Worm (Caenorhabditis elegans) whole organism, L3 larva: ENCODE data around the gene R06B10.7.
A peak's percentile ranks its signal among the peaks of the same experiment; 100 is the strongest.

Source experiments
- R02D3.7 ChIP-seq: fragments of 150-350 bp; optimal IDR thresholded peaks from 2 replicates; lab custom pipeline; 2014; ENCODE audit warnings: missing biosample characterization, missing genetic modification characterization
- aly-2 ChIP-seq: fragments of 150-350 bp; optimal IDR thresholded peaks from 2 replicates; lab custom pipeline; 2014; ENCODE audit warnings: missing biosample characterization, missing genetic modification characterization
- ceh-28 ChIP-seq: fragments of 150-350 bp; optimal IDR thresholded peaks from 2 replicates; lab custom pipeline; 2014; ENCODE audit warnings: missing biosample characterization, missing genetic modification reagents, missing genetic modification characterization
- ceh-9 ChIP-seq: sonication (generic microtip); optimal IDR thresholded peaks from 2 replicates; lab custom pipeline; 2018; ENCODE audit warnings: missing biosample characterization, missing genetic modification characterization
- daf-12 ChIP-seq: fragments of 150-350 bp; optimal IDR thresholded peaks from 2 replicates; lab custom pipeline; 2014; ENCODE audit warnings: missing biosample characterization, missing genetic modification reagents, missing genetic modification characterization
- egl-27 ChIP-seq: sonication (generic microtip); optimal IDR thresholded peaks from 4 replicates; lab custom pipeline; 2017; ENCODE audit warnings: missing biosample characterization, missing genetic modification reagents, missing genetic modification characterization
- elt-1 ChIP-seq: fragments of 150-350 bp; optimal IDR thresholded peaks from 2 replicates; lab custom pipeline; 2014; ENCODE audit warnings: missing biosample characterization, missing genetic modification characterization
- elt-2 ChIP-seq: sonication (generic microtip); optimal IDR thresholded peaks from 2 replicates; lab custom pipeline; 2016; ENCODE audit warnings: missing genetic modification reagents, mild to moderate bottlenecking, missing genetic modification characterization, missing compliant biosample characterization
- fkh-10 ChIP-seq: sonication (generic microtip); optimal IDR thresholded peaks from 2 replicates; lab custom pipeline; 2017; ENCODE audit warnings: missing biosample characterization, missing genetic modification reagents, missing genetic modification characterization
- fos-1 ChIP-seq: fragments of 150-350 bp; optimal IDR thresholded peaks from 2 replicates; lab custom pipeline; 2014; ENCODE audit warnings: missing biosample characterization, missing genetic modification characterization
- hmg-11 ChIP-seq: sonication (generic microtip); optimal IDR thresholded peaks from 2 replicates; lab custom pipeline; 2016; ENCODE audit warnings: missing genetic modification characterization, missing compliant biosample characterization
- jun-1 ChIP-seq: fragments of 150-350 bp; optimal IDR thresholded peaks from 2 replicates; lab custom pipeline; 2014; ENCODE audit warnings: missing biosample characterization, missing genetic modification reagents, missing genetic modification characterization
- lin-15B ChIP-seq: fragments of 150-350 bp; optimal IDR thresholded peaks from 2 replicates; lab custom pipeline; 2014; ENCODE audit warnings: missing biosample characterization, missing genetic modification characterization
- lin-39 ChIP-seq: fragments of 150-350 bp; optimal IDR thresholded peaks from 2 replicates; lab custom pipeline; 2018; ENCODE audit warnings: missing biosample characterization, missing genetic modification reagents, missing genetic modification characterization
- lsy-12 ChIP-seq: sonication (generic microtip); optimal IDR thresholded peaks from 2 replicates; lab custom pipeline; 2016; ENCODE audit warnings: mild to moderate bottlenecking, missing genetic modification characterization, missing compliant biosample characterization
- mml-1 ChIP-seq: fragments of 150-350 bp; sonication (generic microtip); optimal IDR thresholded peaks from 3 replicates; lab custom pipeline; 2014; ENCODE audit warnings: missing biosample characterization, missing genetic modification characterization
- nfya-1 ChIP-seq: sonication (generic microtip); optimal IDR thresholded peaks from 2 replicates; lab custom pipeline; 2017; ENCODE audit warnings: missing genetic modification characterization, mild to moderate bottlenecking, missing compliant biosample characterization, antibody characterized with exemption, moderate library complexity; ENCODE audit not compliant: insufficient read depth
- nhr-12 ChIP-seq: fragments of 150-350 bp; optimal IDR thresholded peaks from 2 replicates; lab custom pipeline; 2014; ENCODE audit warnings: missing biosample characterization, missing genetic modification characterization
- nhr-237 ChIP-seq: fragments of 150-350 bp; optimal IDR thresholded peaks from 2 replicates; lab custom pipeline; 2014; ENCODE audit warnings: missing biosample characterization, missing genetic modification characterization
- nhr-25 ChIP-seq: sonication (generic microtip); optimal IDR thresholded peaks from 2 replicates; lab custom pipeline; 2017; ENCODE audit warnings: missing biosample characterization, missing genetic modification characterization
- nhr-67 ChIP-seq: fragments of 150-350 bp; optimal IDR thresholded peaks from 2 replicates; lab custom pipeline; 2014; ENCODE audit warnings: missing biosample characterization, missing genetic modification characterization
- nhr-76 ChIP-seq: fragments of 150-350 bp; sonication (generic microtip); optimal IDR thresholded peaks from 5 replicates; lab custom pipeline; 2014; ENCODE audit warnings: missing biosample characterization, missing genetic modification characterization
- nhr-77 ChIP-seq: fragments of 150-350 bp; optimal IDR thresholded peaks from 2 replicates; lab custom pipeline; 2014; ENCODE audit warnings: missing biosample characterization, missing genetic modification characterization
- pha-4 ChIP-seq: fragments of 150-350 bp; optimal IDR thresholded peaks from 2 replicates; lab custom pipeline; 2014; ENCODE audit warnings: missing biosample characterization, missing genetic modification reagents, missing genetic modification characterization
- pqm-1 ChIP-seq: fragments of 150-350 bp; optimal IDR thresholded peaks from 2 replicates; lab custom pipeline; 2017; ENCODE audit warnings: missing biosample characterization, missing genetic modification characterization, inconsistent platforms
- snpc-4 ChIP-seq: fragments of 150-350 bp; optimal IDR thresholded peaks from 2 replicates; lab custom pipeline; 2014; ENCODE audit warnings: missing biosample characterization, missing genetic modification characterization
- tbx-2 ChIP-seq: sonication (generic microtip); optimal IDR thresholded peaks from 2 replicates; lab custom pipeline; 2016; ENCODE audit warnings: mild to moderate bottlenecking, missing genetic modification characterization, missing compliant biosample characterization
- unc-62 ChIP-seq: fragments of 150-350 bp; sonication (generic microtip); optimal IDR thresholded peaks from 4 replicates; lab custom pipeline; 2014; ENCODE audit warnings: missing biosample characterization, missing genetic modification reagents, missing genetic modification characterization
- zag-1 ChIP-seq: fragments of 150-350 bp; optimal IDR thresholded peaks from 2 replicates; lab custom pipeline; 2014; ENCODE audit warnings: missing biosample characterization, missing genetic modification characterization
- ztf-11 ChIP-seq: fragments of 150-350 bp; optimal IDR thresholded peaks from 2 replicates; lab custom pipeline; 2014; ENCODE audit warnings: missing biosample characterization, missing genetic modification characterization
- ztf-4 ChIP-seq: fragments of 150-350 bp; optimal IDR thresholded peaks from 2 replicates; lab custom pipeline; 2014; ENCODE audit warnings: missing biosample characterization, missing genetic modification characterization

Gene R06B10.7

ce11 chrIII:1002510-1002909, 1.3 kb upstream of the R06B10.7 start, which contains the start of gene clec-150:
TSS of gene clec-150 (plus strand) at chrIII:1002707.
- TF ChIP-seq pqm-1 (tag; lab: Kevin White, UChicago) (peak; percentile 96), fos-1 (tag; lab: Kevin White, UChicago) (no peak), pha-4 (tag; lab: Kevin White, UChicago) (peak; percentile 41), R02D3.7 (tag; lab: Kevin White, UChicago) (no peak), jun-1 (peak; percentile 44), mml-1 (no peak), daf-12 (tag; lab: Kevin White, UChicago) (no peak), elt-2 (tag; lab: Kevin White, UChicago) (peak; percentile 98), nhr-77 (tag; lab: Kevin White, UChicago) (no peak), unc-62 (GFP tag; lab: Kevin White, UChicago) (no peak)
- TF ChIP-seq, all 47 proteins: peak for 4

ce11 chrIII:998855-999254, 2.3 kb downstream of the R06B10.7 start:
- TF ChIP-seq ceh-28 (peak; percentile 45), mml-1 (no peak)

DNA sequence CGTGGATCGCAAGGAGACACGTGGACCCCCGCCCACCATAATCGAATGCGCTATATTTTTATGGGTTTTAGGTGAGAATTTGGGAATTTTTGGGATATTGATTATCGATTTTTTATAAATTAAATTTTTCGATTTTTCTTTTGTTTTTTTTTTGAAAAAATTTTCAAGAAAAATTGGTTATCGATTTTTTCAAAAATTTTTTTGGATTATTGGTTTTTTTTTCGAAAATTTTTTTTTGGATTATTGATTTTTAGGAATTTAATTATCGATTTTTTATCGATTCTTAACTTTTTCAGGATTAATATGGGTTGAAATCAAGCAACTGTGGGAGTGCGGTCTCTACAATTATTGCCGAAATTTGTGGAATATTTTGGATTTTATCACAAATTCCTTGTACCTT, 4.6 kb downstream of the R06B10.7 start:
- no peak for TF ChIP-seq nhr-76 (tag; lab: Kevin White, UChicago)
- TF ChIP-seq ceh-28 = peak; percentile 84

DNA sequence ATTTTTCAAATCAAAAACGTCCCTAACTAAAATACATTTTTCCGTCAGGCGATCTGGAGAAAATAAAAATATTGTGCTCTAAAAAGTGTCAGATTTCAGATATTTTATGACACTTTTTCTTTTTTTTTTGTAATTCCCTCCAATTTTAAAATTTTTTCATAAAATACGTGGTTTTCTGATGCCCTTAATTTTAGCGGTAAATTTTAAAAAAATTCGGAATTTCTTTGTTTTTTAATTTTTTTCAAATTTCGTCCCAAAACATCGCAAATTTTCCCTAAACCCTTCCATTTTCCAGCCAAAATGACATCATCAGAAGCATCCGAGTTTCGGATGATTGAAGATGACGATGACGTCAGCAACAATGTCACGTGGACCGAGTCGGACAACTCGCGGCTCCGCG, 9.6 kb downstream of the R06B10.7 start, which contains the start of gene trp-2:
TSS of gene trp-2 (plus strand) at position 301 of the 400 bp plus-strand sequence.
- TF ChIP-seq nhr-76 (tag; lab: Kevin White, UChicago) (no peak), nhr-237 (tag; lab: Kevin White, UChicago) (no peak), lin-15B (no peak)
- TF ChIP-seq, all 47 proteins: peak for 0

ce11 chrIII:989558-989957, 11.6 kb downstream of the R06B10.7 start:
- TF ChIP-seq nfya-1 (tag; lab: Kevin White, UChicago) = no peak
- peak; percentile 84 for TF ChIP-seq fkh-10

DNA sequence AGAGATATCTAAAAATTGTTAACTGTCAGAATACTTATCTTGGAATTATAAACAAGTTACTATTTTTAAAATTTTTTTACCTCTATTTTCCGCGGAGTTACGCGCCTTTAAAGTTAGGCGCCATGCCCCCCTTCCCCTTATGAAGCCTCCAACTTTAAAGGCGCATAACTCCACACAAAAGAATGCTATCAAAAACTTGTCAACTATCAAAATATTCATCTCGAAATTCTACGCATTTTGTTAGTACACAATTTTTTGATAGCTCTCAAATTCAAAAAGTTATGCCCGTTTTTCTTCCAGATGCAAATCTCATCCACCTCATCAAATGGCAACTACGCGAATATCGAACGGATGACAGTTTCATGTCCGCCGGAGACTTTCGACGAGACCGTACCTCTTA, 18.2 kb downstream of the R06B10.7 start, which contains the start of gene tbc-10:
TSS of gene tbc-10 (plus strand) at position 301 of the 400 bp plus-strand sequence.
- TF ChIP-seq lsy-12 = no peak
- no peak for TF ChIP-seq nhr-76 (tag; lab: Kevin White, UChicago)
- no peak for TF ChIP-seq unc-62 (GFP tag; lab: Kevin White, UChicago)
- TF ChIP-seq egl-27 (tag; lab: Kevin White, UChicago) = no peak
- no peak for TF ChIP-seq nhr-12 (tag; lab: Kevin White, UChicago)
- no peak for TF ChIP-seq nfya-1 (tag; lab: Kevin White, UChicago)
- TF ChIP-seq lin-39 (tag; lab: Kevin White, UChicago) = no peak
- no peak for TF ChIP-seq ztf-4 (tag; lab: Kevin White, UChicago)
- TF ChIP-seq daf-12 (tag; lab: Kevin White, UChicago) = no peak
- TF ChIP-seq R02D3.7 (tag; lab: Kevin White, UChicago) = no peak
- TF ChIP-seq fkh-10 = no peak
- TF ChIP-seq snpc-4 (tag; lab: Kevin White, UChicago) = no peak

DNA sequence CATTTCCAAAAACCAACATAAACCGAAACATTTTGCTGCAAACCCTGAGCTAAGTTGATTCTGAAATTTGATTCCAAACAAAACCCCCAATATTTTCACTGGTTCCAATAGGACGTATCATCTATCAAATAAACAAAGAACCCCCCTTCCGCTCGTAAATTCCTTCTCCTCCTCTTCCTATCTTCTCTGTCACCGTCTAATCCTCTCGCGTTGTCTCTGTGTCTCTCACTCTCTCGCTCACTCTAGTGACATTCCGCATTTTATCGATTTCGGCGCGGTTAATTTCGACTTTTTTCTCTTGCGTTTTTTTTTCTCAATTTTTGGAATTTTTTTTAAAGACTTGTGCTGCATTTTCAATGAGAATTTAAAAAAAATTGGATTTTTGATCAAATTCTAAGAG, 19.2 kb downstream of the R06B10.7 start:
- no peak for TF ChIP-seq aly-2 (tag; lab: Kevin White, UChicago)
- peak; percentile 70 for TF ChIP-seq lin-39 (tag; lab: Kevin White, UChicago)
- TF ChIP-seq nhr-77 (tag; lab: Kevin White, UChicago) = no peak
- no peak for TF ChIP-seq pqm-1 (tag; lab: Kevin White, UChicago)
- no peak for TF ChIP-seq ztf-11
- no peak for TF ChIP-seq pha-4 (tag; lab: Kevin White, UChicago)
- TF ChIP-seq nhr-25 (tag; lab: Kevin White, UChicago) = peak; percentile 1
- peak; percentile 89 for TF ChIP-seq ceh-28
- TF ChIP-seq ceh-9 (tag; lab: Kevin White, UChicago) = no peak
- TF ChIP-seq unc-62 (GFP tag; lab: Kevin White, UChicago) = no peak
- no peak for TF ChIP-seq zag-1 (tag; lab: Kevin White, UChicago)
- no peak for TF ChIP-seq elt-1
- no peak for TF ChIP-seq nhr-67 (tag; lab: Kevin White, UChicago)
- TF ChIP-seq tbx-2 (tag; lab: Kevin White, UChicago) = no peak
- TF ChIP-seq nfya-1 (tag; lab: Kevin White, UChicago) = peak; percentile 77
- peak; percentile 45 for TF ChIP-seq elt-2 (tag; lab: Kevin White, UChicago)
- TF ChIP-seq hmg-11 (tag; lab: Kevin White, UChicago) = peak; percentile 55
